Worm (Caenorhabditis elegans): ENCODE results near the gene swan-1.

- no peak for TF ChIP-seq lsy-2 (tag; optimal IDR thresholded peaks at IDR 0.05)
- no peak for TF ChIP-seq ztf-11 (tag; optimal IDR thresholded peaks at IDR 0.05)
- no peak for TF ChIP-seq unc-39 (tag; optimal IDR thresholded peaks at IDR 0.05)
- no peak for TF ChIP-seq unc-62 (GFP tag; optimal IDR thresholded peaks at IDR 0.05)
- no peak for TF ChIP-seq nhr-76 (tag; optimal IDR thresholded peaks at IDR 0.05)
- TF ChIP-seq pha-4 (tag; optimal IDR thresholded peaks at IDR 0.05), result no peak
- TF ChIP-seq elt-3 (tag; optimal IDR thresholded peaks at IDR 0.05), result no peak
- TF ChIP-seq nhr-12 (tag; optimal IDR thresholded peaks at IDR 0.05), result no peak
- TF ChIP-seq snpc-4 (tag; optimal IDR thresholded peaks at IDR 0.05), result no peak
- no peak for TF ChIP-seq sptf-1 (tag; optimal IDR thresholded peaks at IDR 0.05)
These were observed 23.8 kb upstream of the swan-1 start, which contains the start of gene str-165 for ce11 chrV:13830813-13831212.

Data from whole organism, mixed stage, embryonic.